Worm (Caenorhabditis elegans) whole organism, L4 larva: ENCODE results near the gene hcp-2.

Experiments
- F10B5.3 ChIP-seq: sonication (generic microtip); optimal IDR thresholded peaks from 2 replicates; lab custom pipeline; 2016; ENCODE audit warnings: mild to moderate bottlenecking, missing genetic modification characterization, missing compliant biosample characterization
- F44E2.7 ChIP-seq: fragments of 200-800 bp; sonication (Bioruptor generic); IDR thresholded peaks from 2 replicates; pipeline ENCODE4 v2.1.2; 2022; ENCODE audit warnings: missing genetic modification characterization, missing compliant biosample characterization
- T26A8.4 ChIP-seq: fragments of 200-800 bp; sonication (Bioruptor generic); IDR thresholded peaks from 2 replicates; pipeline ENCODE4 v1.3.6; 2022; ENCODE audit warnings: missing genetic modification characterization, missing compliant biosample characterization
- Y48G9A.11 ChIP-seq: fragments of 200-800 bp; sonication (Bioruptor generic); IDR thresholded peaks from 2 replicates; pipeline ENCODE4 v1.3.6; 2022; ENCODE audit warnings: missing genetic modification reagents, missing genetic modification characterization, missing compliant biosample characterization
- Y75B8A.6 ChIP-seq: fragments of 200-800 bp; sonication (Bioruptor generic); IDR thresholded peaks from 2 replicates; pipeline ENCODE4 v1.3.6; 2022; ENCODE audit warnings: missing genetic modification reagents, missing genetic modification characterization, missing compliant biosample characterization
- aha-1 ChIP-seq: fragments of 150-350 bp; peaks from one replicate; lab custom pipeline; 2014; ENCODE audit warnings: missing biosample characterization, missing genetic modification characterization
- arid-1 ChIP-seq: fragments of 200-800 bp; sonication (Bioruptor generic); conservative IDR thresholded peaks from 2 replicates; pipeline ENCODE4 v1.3.6; 2022; ENCODE audit warnings: missing genetic modification reagents, missing genetic modification characterization, missing compliant biosample characterization
- attf-4 ChIP-seq: sonication (generic microtip); optimal IDR thresholded peaks from 3 replicates; lab custom pipeline; 2017; ENCODE audit warnings: missing biosample characterization, missing genetic modification characterization
- ceh-20 ChIP-seq: fragments of 200-800 bp; sonication (Bioruptor generic); IDR thresholded peaks from 2 replicates; pipeline ENCODE4 v1.3.6; 2022; ENCODE audit warnings: missing genetic modification reagents, missing genetic modification characterization, missing compliant biosample characterization
- ceh-28 ChIP-seq: fragments of 150-350 bp; optimal IDR thresholded peaks from 2 replicates; lab custom pipeline; 2014; ENCODE audit warnings: missing biosample characterization, missing genetic modification reagents, missing genetic modification characterization
- ceh-62 ChIP-seq: sonication (generic microtip); optimal IDR thresholded peaks from 2 replicates; lab custom pipeline; 2017; ENCODE audit warnings: missing biosample characterization, missing genetic modification characterization
- ceh-82 ChIP-seq: sonication (generic microtip); optimal IDR thresholded peaks from 2 replicates; lab custom pipeline; 2017; ENCODE audit warnings: missing biosample characterization, missing genetic modification characterization
- cey-2 ChIP-seq: sonication (generic microtip); optimal IDR thresholded peaks from 3 replicates; lab custom pipeline; 2017; ENCODE audit warnings: missing genetic modification characterization, mild to moderate bottlenecking, missing compliant biosample characterization, antibody characterized with exemption, borderline replicate concordance; ENCODE audit not compliant: insufficient read depth
- ctbp-1 ChIP-seq: fragments of 200-800 bp; sonication (Bioruptor generic); IDR thresholded peaks from 2 replicates; pipeline ENCODE4 v1.3.6; 2022; ENCODE audit warnings: missing genetic modification reagents, missing genetic modification characterization, missing compliant biosample characterization
- daf-12 ChIP-seq: fragments of 150-350 bp; optimal IDR thresholded peaks from 2 replicates; lab custom pipeline; 2014; ENCODE audit warnings: missing biosample characterization, missing genetic modification reagents, missing genetic modification characterization
- egl-43 ChIP-seq: fragments of 200-800 bp; sonication (Bioruptor generic); IDR thresholded peaks from 2 replicates; pipeline ENCODE4 v1.3.6; 2022; ENCODE audit warnings: missing genetic modification reagents, missing genetic modification characterization, missing compliant biosample characterization
- fos-1 ChIP-seq: fragments of 150-350 bp; optimal IDR thresholded peaks from 2 replicates; lab custom pipeline; 2014; ENCODE audit warnings: missing biosample characterization, missing genetic modification characterization
- hif-1 ChIP-seq, 2 experiments: sonication (generic microtip); optimal IDR thresholded peaks; 2 replicates each; lab custom pipeline; 2016 to 2017; ENCODE audit warnings: missing compliant biosample characterization in 2 of 2, missing genetic modification characterization in 2 of 2, missing genetic modification reagents in 2 of 2, missing genotype in 2 of 2, mild to moderate bottlenecking in 1 of 2
- hlh-30 ChIP-seq: sonication (generic microtip); optimal IDR thresholded peaks from 2 replicates; lab custom pipeline; 2017; ENCODE audit warnings: antibody characterized with exemption, mild to moderate bottlenecking, missing genetic modification characterization, missing compliant biosample characterization; ENCODE audit not compliant: insufficient read depth
- jun-1 ChIP-seq: fragments of 150-350 bp; optimal IDR thresholded peaks from 2 replicates; lab custom pipeline; 2014; ENCODE audit warnings: missing biosample characterization, missing genetic modification reagents, missing genetic modification characterization
- lim-7 ChIP-seq: fragments of 200-800 bp; sonication (Bioruptor generic); IDR thresholded peaks from 2 replicates; pipeline ENCODE4 v1.3.6; 2022; ENCODE audit warnings: missing genetic modification characterization, missing compliant biosample characterization
- lin-38 ChIP-seq: fragments of 200-800 bp; sonication (Bioruptor generic); IDR thresholded peaks from 2 replicates; pipeline ENCODE4 v1.3.6; 2022; ENCODE audit warnings: missing genetic modification reagents, missing genetic modification characterization, missing compliant biosample characterization
- madf-5 ChIP-seq, 2 experiments: fragments of 200-800 bp; sonication (Bioruptor generic); IDR thresholded peaks; 2 replicates each; pipeline ENCODE4 v1.3.6; 2022; ENCODE audit warnings: missing compliant biosample characterization in 2 of 2, missing genetic modification characterization in 2 of 2
- mxl-3 ChIP-seq: fragments of 200-800 bp; sonication (Bioruptor generic); optimal IDR thresholded peaks from 2 replicates; lab custom pipeline; 2018; ENCODE audit warnings: mild to moderate bottlenecking, missing genetic modification characterization, missing compliant biosample characterization
- nhr-25 ChIP-seq: sonication (generic microtip); optimal IDR thresholded peaks from 2 replicates; lab custom pipeline; 2017; ENCODE audit warnings: missing genetic modification characterization, mild to moderate bottlenecking, missing compliant biosample characterization, antibody characterized with exemption, moderate library complexity, borderline replicate concordance; ENCODE audit not compliant: insufficient read depth
- nhr-28 ChIP-seq: fragments of 150-350 bp; optimal IDR thresholded peaks from 2 replicates; lab custom pipeline; 2014; ENCODE audit warnings: missing biosample characterization, missing genetic modification characterization
- nhr-42 ChIP-seq: fragments of 200-800 bp; sonication (Bioruptor generic); IDR thresholded peaks from 2 replicates; pipeline ENCODE4 v1.3.6; 2022; ENCODE audit warnings: missing genetic modification characterization, missing compliant biosample characterization
- nhr-48 ChIP-seq: sonication (generic microtip); optimal IDR thresholded peaks from 2 replicates; lab custom pipeline; 2016; ENCODE audit warnings: mild to moderate bottlenecking, missing genetic modification characterization, missing compliant biosample characterization
- nhr-76 ChIP-seq: fragments of 150-350 bp; optimal IDR thresholded peaks from 2 replicates; lab custom pipeline; 2014; ENCODE audit warnings: missing biosample characterization, missing genetic modification characterization
- nhr-77 ChIP-seq: fragments of 150-350 bp; optimal IDR thresholded peaks from 2 replicates; lab custom pipeline; 2014; ENCODE audit warnings: missing biosample characterization, missing genetic modification characterization
- php-3 ChIP-seq: fragments of 200-800 bp; sonication (Bioruptor generic); IDR thresholded peaks from 2 replicates; pipeline ENCODE4 v1.3.6; 2022; ENCODE audit warnings: missing genetic modification reagents, missing genetic modification characterization, missing compliant biosample characterization
- set-16 ChIP-seq: fragments of 200-800 bp; sonication (Bioruptor generic); IDR thresholded peaks from 2 replicates; pipeline ENCODE4 v1.3.6; 2022; ENCODE audit warnings: missing genetic modification reagents, missing genetic modification characterization, missing compliant biosample characterization
- snpc-4 ChIP-seq: fragments of 150-350 bp; optimal IDR thresholded peaks from 2 replicates; lab custom pipeline; 2014; ENCODE audit warnings: missing biosample characterization, missing genetic modification characterization
- spr-3 ChIP-seq: fragments of 200-800 bp; sonication (Bioruptor generic); optimal IDR thresholded peaks from 2 replicates; lab custom pipeline; 2018; ENCODE audit warnings: mild to moderate bottlenecking, missing genetic modification characterization, missing compliant biosample characterization
- tag-97 ChIP-seq: fragments of 200-800 bp; sonication (Bioruptor generic); IDR thresholded peaks from 2 replicates; pipeline ENCODE4 v1.3.6; 2022; ENCODE audit warnings: missing genetic modification characterization, missing compliant biosample characterization
- unc-130 ChIP-seq: sonication (generic microtip); optimal IDR thresholded peaks from 2 replicates; lab custom pipeline; 2016; ENCODE audit warnings: missing genetic modification reagents, missing genetic modification characterization, missing compliant biosample characterization
- zfp-2 ChIP-seq: sonication (generic microtip); optimal IDR thresholded peaks from 2 replicates; lab custom pipeline; 2016; ENCODE audit warnings: mild to moderate bottlenecking, missing genetic modification characterization, missing compliant biosample characterization
- zip-2 ChIP-seq: fragments of 150-350 bp; optimal IDR thresholded peaks from 2 replicates; lab custom pipeline; 2014; ENCODE audit warnings: missing biosample characterization, missing genetic modification characterization
- ztf-11 ChIP-seq: fragments of 150-350 bp; optimal IDR thresholded peaks from 2 replicates; lab custom pipeline; 2014; ENCODE audit warnings: missing biosample characterization, missing genetic modification characterization

The hcp-2 gene

DNA sequence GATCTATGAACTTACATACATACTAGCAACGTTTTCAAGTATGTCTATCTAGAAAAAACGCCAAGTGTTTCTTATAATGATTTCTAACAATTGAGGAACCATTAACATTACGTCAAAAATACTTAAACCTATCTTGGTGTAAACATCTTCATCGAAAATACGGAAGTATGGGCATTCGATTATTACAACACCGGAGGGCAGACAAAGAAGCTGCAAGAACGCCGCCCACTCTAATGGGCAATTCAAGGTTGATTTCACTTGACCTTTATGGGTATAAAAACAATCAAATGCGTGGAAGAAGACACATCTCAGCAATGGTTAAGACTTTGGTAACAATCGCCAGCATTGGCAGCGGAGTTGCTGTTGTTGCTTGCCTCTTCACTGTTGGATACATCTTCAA, 16.0 kb upstream of the hcp-2 start, which contains the start of gene col-146:
Gene col-146, plus strand, starts transcription at position 301 of the 400 bp plus-strand sequence.
- TF ChIP-seq mxl-3 (GFP tag; lab: Kevin White, UChicago) (no peak), ceh-20 (GFP tag; lab: Robert Waterston, UW) (no peak), nhr-48 (tag; lab: Kevin White, UChicago) (no peak), Y75B8A.6 (GFP tag; lab: Robert Waterston, UW) (no peak), cey-2 (tag; lab: Kevin White, UChicago) (no peak), hif-1 (tag; optimal IDR thresholded peaks at IDR 0.05; lab: Kevin White, UChicago) (no peak), F10B5.3 (tag; lab: Kevin White, UChicago) (no peak), aha-1 (tag; lab: Kevin White, UChicago) (no peak), nhr-76 (tag; lab: Kevin White, UChicago) (no peak), T26A8.4 (GFP tag; lab: Robert Waterston, UW) (no peak), snpc-4 (tag; lab: Kevin White, UChicago) (no peak), nhr-77 (tag; lab: Kevin White, UChicago) (no peak), tag-97 (no peak), jun-1 (no peak), arid-1 (no peak), attf-4 (tag; lab: Kevin White, UChicago) (no peak), nhr-42 (GFP tag; lab: Robert Waterston, UW) (no peak), hlh-30 (tag; lab: Kevin White, UChicago) (no peak)

DNA sequence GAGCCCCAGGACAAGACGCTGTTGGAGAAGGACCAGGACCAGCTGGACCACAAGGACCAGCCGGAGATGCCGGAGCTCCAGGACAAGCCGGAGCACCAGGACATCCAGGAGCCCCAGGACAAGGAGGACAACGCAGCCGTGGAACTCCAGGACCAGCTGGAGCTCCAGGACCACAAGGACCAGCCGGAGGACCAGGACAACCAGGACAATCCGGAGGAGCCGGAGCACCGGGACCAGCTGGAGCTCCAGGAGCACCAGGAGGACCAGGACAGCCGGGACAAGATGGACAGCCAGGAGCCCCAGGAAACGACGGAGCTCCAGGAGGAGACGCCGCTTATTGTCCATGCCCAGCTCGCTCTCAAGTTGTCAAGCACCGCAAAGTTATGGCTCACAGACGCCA, 15.1 kb upstream of the hcp-2 start:
- 0 out of 2 replicates have a peak, but pooled peaks have one; percentile 23 for TF ChIP-seq lin-38
- TF ChIP-seq Y48G9A.11: 0 out of 2 replicates have a peak, but pooled peaks have one; percentile 46
- TF ChIP-seq set-16 (GFP tag; lab: Robert Waterston, UW): peak; percentile 98
- 0 out of 2 replicates have a peak, but pooled peaks have one; percentile 14 for TF ChIP-seq ctbp-1 (GFP tag; lab: Robert Waterston, UW)
- 0 out of 2 replicates have a peak, but pooled peaks have one; percentile 47 for TF ChIP-seq F44E2.7 (GFP tag; lab: Robert Waterston, UW)
- peak in 1 of 2 experiments; percentile 29; a peak in 1 of 4 replicates for TF ChIP-seq madf-5 (GFP tag; IDR thresholded peaks at IDR 0.05; lab: Robert Waterston, UW)
- no peak for TF ChIP-seq ztf-11 (tag; lab: Kevin White, UChicago)
- no peak for TF ChIP-seq ceh-82 (tag; lab: Kevin White, UChicago)
- TF ChIP-seq nhr-28 (tag; lab: Kevin White, UChicago): no peak
- no peak for TF ChIP-seq unc-130 (GFP tag; lab: Kevin White, UChicago)
- 0 out of 2 replicates have a peak, but pooled peaks have one; percentile 28 for TF ChIP-seq lim-7 (GFP tag; lab: Robert Waterston, UW)
- 0 out of 2 replicates have a peak, but pooled peaks have one; percentile 46 for TF ChIP-seq egl-43 (GFP tag; lab: Robert Waterston, UW)

DNA sequence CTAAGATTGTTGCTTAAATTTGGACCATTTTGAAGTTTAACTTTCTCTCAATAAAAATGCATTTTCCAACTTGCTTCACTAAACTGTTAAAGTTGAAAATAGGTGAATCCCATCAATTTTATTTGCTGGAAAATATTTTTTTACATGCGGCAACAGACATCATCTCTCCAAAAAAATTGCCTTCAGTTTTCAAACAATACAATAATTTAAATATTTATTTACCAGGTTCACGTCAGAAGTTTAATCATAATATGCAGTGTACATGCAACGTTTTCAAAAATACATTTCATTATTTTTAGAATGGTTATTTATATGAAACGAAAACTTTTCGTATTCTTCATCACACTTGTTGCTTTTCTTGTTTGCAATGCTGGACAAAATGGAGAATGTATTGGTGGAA, 14.7 kb upstream of the hcp-2 start, which contains the start of gene T06E4.5:
Gene T06E4.5, plus strand, starts transcription at position 301 of the 400 bp plus-strand sequence.
- no peak for TF ChIP-seq fos-1 (tag; lab: Kevin White, UChicago)
- no peak for TF ChIP-seq zfp-2 (tag; lab: Kevin White, UChicago)
- TF ChIP-seq ceh-62: no peak
- no peak for TF ChIP-seq arid-1
- TF ChIP-seq tag-97: no peak
- TF ChIP-seq ctbp-1 (GFP tag; lab: Robert Waterston, UW): no peak
- TF ChIP-seq spr-3: no peak
- no peak for TF ChIP-seq ceh-28 (tag; lab: Kevin White, UChicago)
- no peak for TF ChIP-seq php-3 (GFP tag; lab: Robert Waterston, UW)
- no peak for TF ChIP-seq zip-2 (tag; lab: Kevin White, UChicago)
- no peak for TF ChIP-seq nhr-25
- no peak for TF ChIP-seq daf-12
- TF ChIP-seq nhr-28 (tag; lab: Kevin White, UChicago): no peak
- TF ChIP-seq F10B5.3 (tag; lab: Kevin White, UChicago): no peak
